Worm (Caenorhabditis elegans): ENCODE data around the gene C06H5.12.

DNA sequence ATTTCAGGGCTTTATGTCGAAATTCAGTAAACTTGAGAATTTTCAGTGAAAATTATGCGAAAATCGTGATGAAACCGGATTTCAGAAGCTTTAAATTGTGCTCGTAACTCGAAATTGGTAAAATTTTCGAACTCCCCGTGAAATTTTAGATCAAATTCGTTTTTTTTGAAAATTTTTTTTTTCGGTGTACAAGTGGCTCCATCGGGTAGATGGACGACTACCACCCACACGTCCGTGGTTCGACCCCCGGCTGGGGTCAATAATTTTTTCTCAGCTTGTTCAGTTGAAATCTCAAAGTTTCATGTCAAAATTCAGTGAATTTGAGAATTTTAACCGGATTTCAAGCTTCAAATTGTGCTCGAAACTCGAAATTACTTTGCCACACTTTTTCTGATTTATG is 41.3 kb downstream of the C06H5.12 start:
- TF ChIP-seq aptf-3 (GFP tag; IDR thresholded peaks at IDR 0.05) (no peak), athp-1 (tag; optimal IDR thresholded peaks at IDR 0.05) (no peak), pha-4 (tag; optimal IDR thresholded peaks at IDR 0.05) (no peak), nhr-120 (GFP tag; IDR thresholded peaks at IDR 0.05) (no peak), ceh-58 (GFP tag; IDR thresholded peaks at IDR 0.05) (no peak)

All from whole organism, young adult.